Fruit fly (Drosophila melanogaster) whole organism, embryonic: Measurements from ENCODE around the gene Cchl.
A peak's percentile ranks its signal among the peaks of the same experiment; 100 is the strongest.

Experiments used
- Atf3 ChIP-seq: fragments of 200-800 bp; sonication (Bioruptor generic); optimal IDR thresholded peaks from 3 replicates; lab custom pipeline; 2016; ENCODE audit warnings: missing biosample characterization, missing genetic modification characterization
- CG10274 ChIP-seq: fragments of 200-800 bp; sonication (Bioruptor generic); optimal IDR thresholded peaks from 3 replicates; lab custom pipeline; 2017; ENCODE audit warnings: missing biosample characterization, mild to moderate bottlenecking, missing genetic modification characterization
- CG10431 ChIP-seq: fragments of 200-800 bp; sonication (Bioruptor generic); optimal IDR thresholded peaks from 3 replicates; lab custom pipeline; 2018; ENCODE audit warnings: missing biosample characterization, mild to moderate bottlenecking, missing genetic modification characterization
- CG10979 ChIP-seq: fragments of 200-800 bp; sonication (Bioruptor generic); optimal IDR thresholded peaks from 2 replicates; lab custom pipeline; 2018; ENCODE audit warnings: missing biosample characterization, mild to moderate bottlenecking, missing genetic modification characterization, moderate library complexity
- CG11398 ChIP-seq: fragments of 200-800 bp; sonication (Bioruptor generic); optimal IDR thresholded peaks from 2 replicates; lab custom pipeline; 2016; ENCODE audit warnings: missing biosample characterization, missing genetic modification characterization
- CG12744 ChIP-seq: fragments of 200-800 bp; sonication (Bioruptor generic); optimal IDR thresholded peaks from 2 replicates; lab custom pipeline; 2016; ENCODE audit warnings: missing biosample characterization, missing genetic modification characterization
- CG13296 ChIP-seq: fragments of 200-800 bp; sonication (Bioruptor generic); optimal IDR thresholded peaks from 3 replicates; lab custom pipeline; 2018; ENCODE audit warnings: missing biosample characterization, mild to moderate bottlenecking, missing genetic modification characterization
- CG15696 ChIP-seq: fragments of 200-800 bp; sonication (Bioruptor generic); optimal IDR thresholded peaks from 2 replicates; lab custom pipeline; 2019; ENCODE audit warnings: missing biosample characterization, mild to moderate bottlenecking, missing genetic modification characterization, moderate library complexity
- CG1603 ChIP-seq: fragments of 200-800 bp; sonication (Bioruptor generic); optimal IDR thresholded peaks from 2 replicates; lab custom pipeline; 2019; ENCODE audit warnings: missing biosample characterization, mild to moderate bottlenecking, missing genetic modification characterization, moderate library complexity
- CG16779 ChIP-seq: fragments of 200-800 bp; sonication (Bioruptor generic); IDR thresholded peaks from 2 replicates; pipeline ENCODE4 v1.3.6; 2022; ENCODE audit warnings: missing biosample characterization, missing genetic modification characterization
- CG17328 ChIP-seq: fragments of 200-800 bp; sonication (Bioruptor generic); IDR thresholded peaks from 2 replicates; pipeline ENCODE4 v1.3.6; 2022; ENCODE audit warnings: missing biosample characterization, missing genetic modification characterization
- CG17359 ChIP-seq: fragments of 200-800 bp; sonication (Bioruptor generic); optimal IDR thresholded peaks from 3 replicates; lab custom pipeline; 2018; ENCODE audit warnings: missing biosample characterization, mild to moderate bottlenecking, missing genetic modification characterization, moderate library complexity
- CG2875 ChIP-seq: fragments of 200-800 bp; sonication (Bioruptor generic); optimal IDR thresholded peaks from 2 replicates; lab custom pipeline; 2017; ENCODE audit warnings: missing biosample characterization, mild to moderate bottlenecking, missing genetic modification characterization, missing genetic modification reagents
- CG33557 ChIP-seq: fragments of 200-800 bp; sonication (Bioruptor generic); optimal IDR thresholded peaks from 2 replicates; lab custom pipeline; 2019; ENCODE audit warnings: missing biosample characterization, mild to moderate bottlenecking, missing genetic modification characterization, moderate library complexity
- CG3726 ChIP-seq: fragments of 200-800 bp; sonication (Bioruptor generic); IDR thresholded peaks from 3 replicates; pipeline ENCODE4, ENCODE4 v1.3.6; 2022; ENCODE audit warnings: missing biosample characterization, missing genetic modification characterization
- CG42726 ChIP-seq: fragments of 200-800 bp; sonication (Bioruptor generic); IDR thresholded peaks from 2 replicates; pipeline ENCODE4 v1.3.6; 2022; ENCODE audit warnings: missing biosample characterization, missing genetic modification characterization; ENCODE audit not compliant: partially characterized antibody
- CG5180 ChIP-seq: fragments of 200-800 bp; sonication (Bioruptor generic); optimal IDR thresholded peaks from 3 replicates; lab custom pipeline; 2017; ENCODE audit warnings: missing biosample characterization, missing genetic modification characterization, mild to moderate bottlenecking, moderate library complexity, missing genetic modification reagents
- CG6254 ChIP-seq: fragments of 200-800 bp; sonication (Bioruptor generic); optimal IDR thresholded peaks from 3 replicates; lab custom pipeline; 2017; ENCODE audit warnings: mild to moderate bottlenecking, missing biosample characterization, missing genetic modification reagents, missing genetic modification characterization
- CG6654 ChIP-seq: fragments of 200-800 bp; sonication (Bioruptor generic); optimal IDR thresholded peaks from 2 replicates; lab custom pipeline; 2017; ENCODE audit warnings: missing biosample characterization, mild to moderate bottlenecking, missing genetic modification characterization
- CG6689 ChIP-seq: fragments of 200-800 bp; sonication (Bioruptor generic); IDR thresholded peaks from 2 replicates; pipeline ENCODE4 v1.3.6; 2022; ENCODE audit warnings: missing biosample characterization, missing genetic modification characterization
- CG7987 ChIP-seq: fragments of 200-800 bp; sonication (Bioruptor generic); optimal IDR thresholded peaks from 2 replicates; lab custom pipeline; 2018; ENCODE audit warnings: missing biosample characterization, mild to moderate bottlenecking, missing genetic modification characterization, moderate library complexity
- CG8924 ChIP-seq: fragments of 200-800 bp; optimal IDR thresholded peaks from 3 replicates; lab custom pipeline; 2019; ENCODE audit warnings: missing biosample characterization, mild to moderate bottlenecking, missing genetic modification characterization, moderate library complexity
- CG9437 ChIP-seq: fragments of 200-800 bp; sonication (Bioruptor generic); optimal IDR thresholded peaks from 2 replicates; lab custom pipeline; 2018; ENCODE audit warnings: missing biosample characterization, mild to moderate bottlenecking, missing genetic modification characterization
- Hey ChIP-seq: fragments of 200-800 bp; sonication (Bioruptor generic); optimal IDR thresholded peaks from 3 replicates; lab custom pipeline; 2018; ENCODE audit warnings: missing biosample characterization, mild to moderate bottlenecking, missing genetic modification characterization
- Hr78 ChIP-seq, 2 experiments: fragments of 200-800 bp in 1 of 2; fragments of >200 bp in 1 of 2; sonication (Bioruptor generic) in 1 of 2; optimal IDR thresholded peaks; 2 replicates each; lab custom pipeline; 2017 to 2019; ENCODE audit warnings: missing biosample characterization in 2 of 2, missing genetic modification characterization in 2 of 2, mild to moderate bottlenecking in 1 of 2, moderate library complexity in 1 of 2
- Lpt ChIP-seq: fragments of >200 bp; optimal IDR thresholded peaks from 2 replicates; lab custom pipeline; 2018; ENCODE audit warnings: missing biosample characterization, missing genetic modification characterization
- MESR4 ChIP-seq: fragments of 200-800 bp; sonication (Bioruptor generic); optimal IDR thresholded peaks from 2 replicates; lab custom pipeline; 2018; ENCODE audit warnings: missing biosample characterization, mild to moderate bottlenecking, missing genetic modification characterization, moderate library complexity
- Nf-YB ChIP-seq: fragments of 200-800 bp; sonication (Bioruptor generic); optimal IDR thresholded peaks from 3 replicates; lab custom pipeline; 2019; ENCODE audit warnings: missing biosample characterization, mild to moderate bottlenecking, missing genetic modification characterization, moderate library complexity
- Optix ChIP-seq: fragments of 200-800 bp; sonication (Bioruptor generic); IDR thresholded peaks from 3 replicates; pipeline ENCODE4 v1.3.6; 2022; ENCODE audit warnings: missing biosample characterization, missing genetic modification characterization
- Xbp1 ChIP-seq: fragments of 200-800 bp; sonication (Bioruptor generic); optimal IDR thresholded peaks from 3 replicates; lab custom pipeline; 2016; ENCODE audit warnings: missing biosample characterization, mild to moderate bottlenecking, missing genetic modification characterization
- abd-A ChIP-seq: fragments of 200-800 bp; sonication (Bioruptor generic); optimal IDR thresholded peaks from 3 replicates; lab custom pipeline; 2019; ENCODE audit warnings: missing biosample characterization, mild to moderate bottlenecking, missing genetic modification characterization, moderate library complexity
- ash1 ChIP-seq: fragments of 200-800 bp; sonication (Bioruptor generic); optimal IDR thresholded peaks from 2 replicates; lab custom pipeline; 2018; ENCODE audit warnings: missing biosample characterization, mild to moderate bottlenecking, missing genetic modification characterization
- chinmo ChIP-seq: fragments of 200-800 bp; sonication (Bioruptor generic); IDR thresholded peaks from 4 replicates; pipeline ENCODE4 v1.3.6; 2022; ENCODE audit warnings: missing biosample characterization, missing genetic modification characterization; ENCODE audit not compliant: partially characterized antibody
- dan ChIP-seq: fragments of 200-800 bp; sonication (Bioruptor generic); IDR thresholded peaks from 2 replicates; pipeline ENCODE4 v1.3.6; 2022; ENCODE audit warnings: missing biosample characterization, missing genetic modification characterization
- dimm ChIP-seq: fragments of 200-800 bp; sonication (Bioruptor generic); IDR thresholded peaks from 2 replicates; pipeline ENCODE4 v1.3.6; 2022; ENCODE audit warnings: missing biosample characterization, missing genetic modification characterization
- dm ChIP-seq: fragments of 200-800 bp; sonication (Bioruptor generic); optimal IDR thresholded peaks from 3 replicates; lab custom pipeline; 2016; ENCODE audit warnings: missing biosample characterization, missing genetic modification characterization
- dpn ChIP-seq, 2 experiments: fragments of 200-800 bp; sonication (Bioruptor generic); optimal IDR thresholded peaks; 3 replicates each; lab custom pipeline; 2016; ENCODE audit warnings: missing biosample characterization in 2 of 2, missing genetic modification characterization in 2 of 2
- eve ChIP-seq, 2 experiments: fragments of >200 bp; optimal IDR thresholded peaks; 2 replicates each; lab custom pipeline; 2017; ENCODE audit warnings: missing biosample characterization in 2 of 2, missing genetic modification characterization in 2 of 2
- fd3F ChIP-seq: fragments of 200-800 bp; sonication (Bioruptor generic); optimal IDR thresholded peaks from 2 replicates; lab custom pipeline; 2018; ENCODE audit warnings: missing biosample characterization, mild to moderate bottlenecking, missing genetic modification characterization, moderate library complexity
- grau ChIP-seq: fragments of 200-800 bp; optimal IDR thresholded peaks from 3 replicates; lab custom pipeline; 2019; ENCODE audit warnings: missing biosample characterization, mild to moderate bottlenecking, missing genetic modification characterization, moderate library complexity
- gsb-n ChIP-seq: fragments of 200-800 bp; sonication (Bioruptor generic); optimal IDR thresholded peaks from 3 replicates; lab custom pipeline; 2018; ENCODE audit warnings: missing biosample characterization, mild to moderate bottlenecking, missing genetic modification characterization
- hkb ChIP-seq, 2 experiments: fragments of 200-800 bp in 1 of 2; fragments of >200 bp in 1 of 2; sonication (Bioruptor generic) in 1 of 2; IDR thresholded peaks in 1 of 2; optimal IDR thresholded peaks in 1 of 2; 2 replicates each; pipeline versions ENCODE4 v1.3.6 to Lab custom; 2017 to 2022; ENCODE audit warnings: missing biosample characterization in 1 of 2, missing genetic modification characterization in 1 of 2
- kay ChIP-seq: fragments of 200-800 bp; sonication (Bioruptor generic); optimal IDR thresholded peaks from 2 replicates; lab custom pipeline; 2016; ENCODE audit warnings: missing biosample characterization, missing genetic modification characterization
- lab ChIP-seq: fragments of 200-800 bp; sonication (Bioruptor generic); optimal IDR thresholded peaks from 3 replicates; lab custom pipeline; 2017; ENCODE audit warnings: missing biosample characterization, missing genetic modification characterization, mild to moderate bottlenecking, moderate library complexity, missing genetic modification reagents
- mam ChIP-seq: fragments of 200-800 bp; sonication (Bioruptor generic); optimal IDR thresholded peaks from 3 replicates; lab custom pipeline; 2016; ENCODE audit warnings: missing biosample characterization, missing genetic modification characterization
- mld ChIP-seq: fragments of 200-800 bp; sonication (Bioruptor generic); IDR thresholded peaks from 3 replicates; pipeline ENCODE4 v1.3.6; 2022; ENCODE audit warnings: missing biosample characterization, missing genetic modification characterization; ENCODE audit not compliant: partially characterized antibody
- pb ChIP-seq: fragments of 200-800 bp; sonication (Bioruptor generic); optimal IDR thresholded peaks from 3 replicates; lab custom pipeline; 2016; ENCODE audit warnings: missing biosample characterization, missing genetic modification characterization
- row ChIP-seq: fragments of 200-800 bp; sonication (Bioruptor generic); IDR thresholded peaks from 3 replicates; pipeline ENCODE4 v1.3.6; 2022; ENCODE audit warnings: missing biosample characterization, missing genetic modification characterization
- shn ChIP-seq: fragments of 200-800 bp; sonication (Bioruptor generic); optimal IDR thresholded peaks from 3 replicates; lab custom pipeline; 2016; ENCODE audit warnings: missing biosample characterization, missing genetic modification characterization
- slou ChIP-seq: fragments of 200-800 bp; sonication (Bioruptor generic); optimal IDR thresholded peaks from 3 replicates; lab custom pipeline; 2016; ENCODE audit warnings: missing biosample characterization, missing genetic modification characterization

Gene Cchl

DNA sequence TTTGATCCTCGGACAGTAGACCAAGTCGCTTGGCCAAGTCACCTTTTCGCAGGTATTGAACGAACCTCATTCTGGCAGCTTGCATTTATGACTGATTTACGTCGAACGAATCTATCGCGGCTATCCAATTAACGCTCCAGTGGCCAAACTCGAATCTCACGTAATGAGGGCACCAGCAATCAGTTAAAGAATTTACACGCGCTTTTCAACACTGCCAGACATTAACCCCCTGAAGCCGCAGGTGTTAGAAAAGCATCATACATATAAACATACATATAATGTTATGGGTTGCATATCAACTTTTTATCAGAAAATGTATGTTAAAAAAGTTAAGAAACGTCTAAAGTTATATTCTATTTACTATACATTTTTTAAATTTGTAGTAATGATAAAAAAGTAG is 2.0 kb downstream of the Cchl start, which contains the start of gene CG6028 (continued):
- TF ChIP-seq CG7987 (GFP tag; lab: Kevin White, UChicago) (no peak), Atf3 (GFP tag; lab: Kevin White, UChicago) (no peak), dimm (GFP tag; lab: Robert Waterston, UW) (no peak), Xbp1 (peak; percentile 23), hkb (optimal IDR thresholded peaks at IDR 0.05; lab: Kevin White, UChicago) (no peak), hkb (GFP tag; IDR thresholded peaks at IDR 0.05; lab: Robert Waterston, UW) (peak; percentile 49; the same call in 1 of the 2 replicates), CG16779 (peak; percentile 35; the same call in 1 of the 2 replicates), gsb-n (tag; lab: Kevin White, UChicago) (no peak), slou (GFP tag; lab: Kevin White, UChicago) (no peak), CG6254 (GFP tag; lab: Kevin White, UChicago) (no peak), abd-A (tag; lab: Kevin White, UChicago) (no peak), dpn (GFP tag; optimal IDR thresholded peaks at IDR 0.05; lab: Kevin White, UChicago) (peak in 1 of 2 experiments; percentile 21), grau (tag; lab: Kevin White, UChicago) (peak; percentile 18), CG42726 (GFP tag; lab: Robert Waterston, UW) (peak; percentile 18; the same call in 1 of the 2 replicates), dm (GFP tag; lab: Kevin White, UChicago) (no peak), CG2875 (no peak), CG6689 (GFP tag; lab: Robert Waterston, UW) (no peak), CG6654 (GFP tag; lab: Kevin White, UChicago) (no peak), CG10431 (GFP tag; lab: Kevin White, UChicago) (no peak), ash1 (GFP tag; lab: Kevin White, UChicago) (no peak), dan (GFP tag; lab: Robert Waterston, UW) (no peak), Hr78 (GFP tag; optimal IDR thresholded peaks at IDR 0.05; lab: Kevin White, UChicago) (no peak), CG13296 (GFP tag; lab: Kevin White, UChicago) (peak; percentile 10), CG1603 (peak; percentile 43), eve (GFP tag; optimal IDR thresholded peaks at IDR 0.05; lab: Kevin White, UChicago) (no peak), mld (GFP tag; lab: Robert Waterston, UW) (no peak), CG3726 (no peak), mam (peak; percentile 33), Optix (no peak), CG9437 (peak; percentile 94), CG8924 (tag; lab: Kevin White, UChicago) (no peak), CG12744 (GFP tag; lab: Kevin White, UChicago) (no peak), CG17359 (tag; lab: Kevin White, UChicago) (peak; percentile 6), CG11398 (GFP tag; lab: Kevin White, UChicago) (no peak), Hey (tag; lab: Kevin White, UChicago) (no peak), shn (GFP tag; lab: Kevin White, UChicago) (peak; percentile 1), CG10274 (no peak), CG5180 (no peak), MESR4 (GFP tag; lab: Kevin White, UChicago) (peak; percentile 41), Nf-YB (GFP tag; lab: Kevin White, UChicago) (no peak), Lpt (GFP tag; lab: Kevin White, UChicago) (no peak), chinmo (GFP tag; lab: Robert Waterston, UW) (no peak), pb (GFP tag; lab: Kevin White, UChicago) (no peak), CG10979 (no peak), kay (GFP tag; lab: Kevin White, UChicago) (peak; percentile 21), row (GFP tag; lab: Robert Waterston, UW) (peak; percentile 68), CG15696 (tag; lab: Kevin White, UChicago) (no peak), CG17328 (GFP tag; lab: Robert Waterston, UW) (peak; percentile 45; the same call in 1 of the 2 replicates), fd3F (GFP tag; lab: Kevin White, UChicago) (no peak), lab (GFP tag; lab: Kevin White, UChicago) (peak; percentile 29), CG33557 (no peak)
